Worm (Caenorhabditis elegans) whole organism, L4 larva: ENCODE data around the gene xpf-1.

ENCODE experiments used
- F44E2.7 ChIP-seq: fragments of 200-800 bp; sonication (Bioruptor generic); IDR thresholded peaks from 2 replicates; pipeline ENCODE4 v2.1.2; 2022; ENCODE audit warnings: missing genetic modification characterization, missing compliant biosample characterization
- F49E8.2 ChIP-seq: sonication (generic microtip); optimal IDR thresholded peaks from 2 replicates; lab custom pipeline; 2016; ENCODE audit warnings: missing compliant biosample characterization, mild to moderate bottlenecking, missing genetic modification characterization, borderline replicate concordance
- T20F7.1 ChIP-seq: fragments of 200-800 bp; sonication (Bioruptor generic); optimal IDR thresholded peaks from 2 replicates; lab custom pipeline; 2018; ENCODE audit warnings: mild to moderate bottlenecking, missing genetic modification characterization, missing compliant biosample characterization
- Y105C5A.15 ChIP-seq: fragments of 200-800 bp; sonication (Bioruptor generic); IDR thresholded peaks from 2 replicates; pipeline ENCODE4 v1.3.6; 2022; ENCODE audit warnings: missing genetic modification characterization, missing compliant biosample characterization
- ZK546.5 ChIP-seq, 2 experiments: sonication (generic microtip); optimal IDR thresholded peaks; 2 replicates each; lab custom pipeline; 2017; ENCODE audit warnings: missing biosample characterization in 2 of 2, missing genetic modification characterization in 2 of 2
- ceh-62 ChIP-seq: sonication (generic microtip); optimal IDR thresholded peaks from 2 replicates; lab custom pipeline; 2017; ENCODE audit warnings: missing biosample characterization, missing genetic modification characterization
- ceh-82 ChIP-seq: sonication (generic microtip); optimal IDR thresholded peaks from 2 replicates; lab custom pipeline; 2017; ENCODE audit warnings: missing biosample characterization, missing genetic modification characterization
- ces-1 ChIP-seq: fragments of 150-350 bp; sonication (generic microtip); optimal IDR thresholded peaks from 4 replicates; lab custom pipeline; 2014; ENCODE audit warnings: missing biosample characterization, missing genetic modification reagents, missing genetic modification characterization
- cey-2 ChIP-seq: sonication (generic microtip); optimal IDR thresholded peaks from 3 replicates; lab custom pipeline; 2017; ENCODE audit warnings: missing genetic modification characterization, mild to moderate bottlenecking, missing compliant biosample characterization, antibody characterized with exemption, borderline replicate concordance; ENCODE audit not compliant: insufficient read depth
- daf-8 ChIP-seq: fragments of 200-800 bp; sonication (Bioruptor generic); IDR thresholded peaks from 2 replicates; pipeline ENCODE4 v1.3.6; 2022; ENCODE audit warnings: missing genetic modification characterization, missing compliant biosample characterization
- dmd-6 ChIP-seq: fragments of 200-800 bp; sonication (Bioruptor generic); IDR thresholded peaks from 2 replicates; pipeline ENCODE4 v1.3.6; 2022; ENCODE audit warnings: missing genetic modification reagents, missing genetic modification characterization, missing compliant biosample characterization
- dmd-8 ChIP-seq: fragments of 200-800 bp; sonication (Bioruptor generic); IDR thresholded peaks from 2 replicates; pipeline ENCODE4 v1.3.6; 2022; ENCODE audit warnings: missing genetic modification characterization, missing compliant biosample characterization
- dve-1 ChIP-seq: sonication (generic microtip); optimal IDR thresholded peaks from 2 replicates; lab custom pipeline; 2017; ENCODE audit warnings: antibody characterized with exemption, mild to moderate bottlenecking, missing genetic modification characterization, missing compliant biosample characterization; ENCODE audit not compliant: insufficient read depth
- egl-43 ChIP-seq: fragments of 200-800 bp; sonication (Bioruptor generic); IDR thresholded peaks from 2 replicates; pipeline ENCODE4 v1.3.6; 2022; ENCODE audit warnings: missing genetic modification reagents, missing genetic modification characterization, missing compliant biosample characterization
- fkh-10 ChIP-seq: fragments of 150-350 bp; optimal IDR thresholded peaks from 2 replicates; lab custom pipeline; 2014; ENCODE audit warnings: missing biosample characterization, missing genetic modification reagents, missing genetic modification characterization
- fos-1 ChIP-seq: fragments of 150-350 bp; optimal IDR thresholded peaks from 2 replicates; lab custom pipeline; 2014; ENCODE audit warnings: missing biosample characterization, missing genetic modification characterization
- hif-1 ChIP-seq, 2 experiments: sonication (generic microtip); optimal IDR thresholded peaks; 2 replicates each; lab custom pipeline; 2016 to 2017; ENCODE audit warnings: missing compliant biosample characterization in 2 of 2, missing genetic modification characterization in 2 of 2, missing genetic modification reagents in 2 of 2, missing genotype in 2 of 2, mild to moderate bottlenecking in 1 of 2
- hmg-1.1 ChIP-seq: fragments of 200-800 bp; sonication (Bioruptor generic); IDR thresholded peaks from 2 replicates; pipeline ENCODE4 v1.3.6; 2022; ENCODE audit warnings: missing genetic modification reagents, missing genetic modification characterization, missing compliant biosample characterization
- lin-13 ChIP-seq: fragments of 150-350 bp; optimal IDR thresholded peaks from 2 replicates; lab custom pipeline; 2014; ENCODE audit warnings: missing biosample characterization, missing genetic modification reagents, missing genetic modification characterization
- lin-15B ChIP-seq: fragments of 150-350 bp; sonication (generic microtip); optimal IDR thresholded peaks from 3 replicates; lab custom pipeline; 2014; ENCODE audit warnings: missing biosample characterization, missing genetic modification characterization
- lin-38 ChIP-seq: fragments of 200-800 bp; sonication (Bioruptor generic); IDR thresholded peaks from 2 replicates; pipeline ENCODE4 v1.3.6; 2022; ENCODE audit warnings: missing genetic modification reagents, missing genetic modification characterization, missing compliant biosample characterization
- lsy-2 ChIP-seq, 2 experiments: fragments of 150-350 bp in 1 of 2; sonication (generic microtip) in 1 of 2; optimal IDR thresholded peaks; 2 replicates each; lab custom pipeline; 2014 to 2017; ENCODE audit warnings: missing biosample characterization in 2 of 2, missing genetic modification characterization in 2 of 2
- madf-9 ChIP-seq: fragments of 200-800 bp; sonication (Bioruptor generic); conservative IDR thresholded peaks from 2 replicates; pipeline ENCODE4 v1.3.6; 2022; ENCODE audit warnings: missing genetic modification reagents, missing genetic modification characterization, missing compliant biosample characterization
- mdt-29 ChIP-seq: fragments of 200-800 bp; sonication (Bioruptor generic); IDR thresholded peaks from 2 replicates; pipeline ENCODE4 v1.3.6; 2022; ENCODE audit warnings: missing genetic modification reagents, missing genetic modification characterization, missing compliant biosample characterization
- mep-1 ChIP-seq: fragments of 150-350 bp; sonication (generic microtip); optimal IDR thresholded peaks from 3 replicates; lab custom pipeline; 2014; ENCODE audit warnings: missing biosample characterization, missing genetic modification characterization
- mes-2 ChIP-seq: sonication (generic microtip); optimal IDR thresholded peaks from 2 replicates; lab custom pipeline; 2016; ENCODE audit warnings: missing genotype, mild to moderate bottlenecking, missing genetic modification characterization, missing compliant biosample characterization; ENCODE audit not compliant: poor library complexity, severe bottlenecking
- mxl-3 ChIP-seq: fragments of 200-800 bp; sonication (Bioruptor generic); optimal IDR thresholded peaks from 2 replicates; lab custom pipeline; 2018; ENCODE audit warnings: mild to moderate bottlenecking, missing genetic modification characterization, missing compliant biosample characterization
- nhr-102 ChIP-seq: sonication (generic microtip); optimal IDR thresholded peaks from 2 replicates; lab custom pipeline; 2016; ENCODE audit warnings: mild to moderate bottlenecking, missing genetic modification characterization, moderate library complexity, missing compliant biosample characterization
- nhr-25 ChIP-seq: sonication (generic microtip); optimal IDR thresholded peaks from 2 replicates; lab custom pipeline; 2017; ENCODE audit warnings: missing genetic modification characterization, mild to moderate bottlenecking, missing compliant biosample characterization, antibody characterized with exemption, moderate library complexity, borderline replicate concordance; ENCODE audit not compliant: insufficient read depth
- nhr-42 ChIP-seq: fragments of 200-800 bp; sonication (Bioruptor generic); IDR thresholded peaks from 2 replicates; pipeline ENCODE4 v1.3.6; 2022; ENCODE audit warnings: missing genetic modification characterization, missing compliant biosample characterization
- nhr-76 ChIP-seq: fragments of 150-350 bp; optimal IDR thresholded peaks from 2 replicates; lab custom pipeline; 2014; ENCODE audit warnings: missing biosample characterization, missing genetic modification characterization
- pha-4 ChIP-seq, 2 experiments: fragments of 150-350 bp in 1 of 2; fragments of 200-800 bp in 1 of 2; sonication (Bioruptor generic) in 1 of 2; IDR thresholded peaks in 1 of 2; optimal IDR thresholded peaks in 1 of 2; 2 replicates each; pipeline versions ENCODE4 v1.3.6 to Lab custom; 2014 to 2022; ENCODE audit warnings: missing genetic modification characterization in 2 of 2, missing genetic modification reagents in 2 of 2, missing biosample characterization in 1 of 2, missing compliant biosample characterization in 1 of 2
- rbr-2 ChIP-seq: sonication (generic microtip); optimal IDR thresholded peaks from 2 replicates; lab custom pipeline; 2016; ENCODE audit warnings: missing genotype, missing genetic modification characterization, missing compliant biosample characterization
- snpc-1.2 ChIP-seq: fragments of 200-800 bp; sonication (Bioruptor generic); IDR thresholded peaks from 2 replicates; pipeline ENCODE4 v1.3.6; 2022; ENCODE audit warnings: missing genetic modification reagents, missing genetic modification characterization, missing compliant biosample characterization
- unc-130 ChIP-seq: sonication (generic microtip); optimal IDR thresholded peaks from 2 replicates; lab custom pipeline; 2016; ENCODE audit warnings: missing genetic modification reagents, missing genetic modification characterization, missing compliant biosample characterization
- unc-62 ChIP-seq, 3 experiments: fragments of 150-350 bp in 1 of 3; sonication (generic microtip); optimal IDR thresholded peaks in 2 of 3; peaks in 1 of 3; 1 replicate in 1 of 3; 2 replicates in 2 of 3; lab custom pipeline; 2014 to 2017; ENCODE audit warnings: missing biosample characterization in 3 of 3, missing genetic modification characterization in 3 of 3, missing genetic modification reagents in 3 of 3, missing genotype in 1 of 3
- vab-7 ChIP-seq: fragments of 200-800 bp; sonication (Bioruptor generic); IDR thresholded peaks from 2 replicates; pipeline ENCODE4 v1.3.6; 2022; ENCODE audit warnings: missing genetic modification reagents, missing genetic modification characterization, missing compliant biosample characterization
- zfp-3 ChIP-seq: fragments of 200-800 bp; sonication (Bioruptor generic); conservative IDR thresholded peaks from 2 replicates; pipeline ENCODE4 v1.3.6; 2022; ENCODE audit warnings: missing genetic modification reagents, missing genetic modification characterization, missing compliant biosample characterization

xpf-1 gene

DNA sequence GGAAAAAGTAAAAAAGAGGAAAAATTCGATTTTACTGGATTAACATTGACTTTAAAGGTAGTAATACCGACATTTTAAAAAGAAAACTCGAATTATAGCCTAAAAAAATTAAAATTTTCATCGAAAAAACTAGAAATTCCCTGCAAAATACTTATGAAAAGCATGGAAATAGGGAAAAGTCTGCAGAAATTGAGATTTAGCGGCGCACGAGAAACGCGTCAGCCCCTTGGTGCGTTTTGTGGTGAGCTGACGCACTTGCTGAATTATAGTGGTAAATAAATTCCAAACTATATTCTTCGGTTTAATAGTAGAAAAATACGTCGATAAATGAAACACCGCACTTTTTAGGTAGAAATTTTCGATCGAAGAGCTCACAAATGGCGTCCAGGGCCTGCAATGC, 1.5 kb upstream of the xpf-1 start (continued):
- TF ChIP-seq mes-2 (tag; lab: Kevin White, UChicago) (peak; percentile 38), cey-2 (tag; lab: Kevin White, UChicago) (no peak), fkh-10 (GFP tag; lab: Kevin White, UChicago) (no peak), ceh-62 (tag; lab: Kevin White, UChicago) (no peak), Y105C5A.15 (GFP tag; lab: Robert Waterston, UW) (no peak), nhr-102 (tag; lab: Kevin White, UChicago) (no peak), dmd-8 (GFP tag; lab: Robert Waterston, UW) (no peak), T20F7.1 (no peak), mep-1 (tag; lab: Kevin White, UChicago) (peak; percentile 50), fos-1 (tag; lab: Kevin White, UChicago) (no peak), dve-1 (peak; percentile 43), ces-1 (GFP tag; lab: Kevin White, UChicago) (no peak)

DNA sequence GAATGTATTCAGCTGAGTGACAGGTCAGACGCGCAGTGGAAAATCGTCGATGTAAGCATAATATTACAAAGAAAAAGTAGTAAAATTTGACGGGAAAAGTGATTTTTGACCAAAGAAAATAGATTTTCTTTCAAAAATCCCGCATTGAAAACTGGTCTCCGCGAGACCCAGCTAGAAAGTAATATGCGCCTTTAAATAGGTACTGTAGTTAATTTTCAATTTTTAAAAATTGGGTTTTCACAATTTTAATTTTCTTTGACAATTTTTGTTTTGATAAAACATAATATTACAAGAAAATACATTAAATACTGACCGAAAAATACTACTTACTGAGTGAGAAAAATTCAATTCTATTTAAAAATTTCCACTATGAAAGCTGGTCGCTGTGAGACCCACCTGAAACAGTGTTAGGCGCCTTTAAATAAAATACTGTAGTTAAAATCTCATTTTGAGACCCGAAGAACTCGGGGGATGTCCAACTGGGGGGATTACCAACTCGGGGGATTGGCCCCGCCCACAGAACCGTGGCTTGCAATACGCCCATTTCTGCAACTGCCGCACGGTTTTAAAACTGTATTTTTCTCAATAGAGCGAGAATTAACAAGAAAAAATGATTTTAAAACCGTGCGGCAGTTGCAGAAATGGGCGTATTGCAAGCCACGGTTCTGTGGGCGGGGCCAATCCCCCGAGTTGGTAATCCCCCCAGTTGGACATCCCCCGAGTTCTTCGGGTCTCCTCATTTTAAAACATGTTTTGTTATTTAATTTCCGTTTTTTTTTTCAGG, 618 bp upstream of the xpf-1 start, which contains the start of gene tars-1:
Gene tars-1 (minus strand): TSS at position 497 of the 784 bp plus-strand sequence.
- TF ChIP-seq lin-38 (GFP tag; lab: Robert Waterston, UW) (peak; percentile 68), unc-130 (GFP tag; lab: Kevin White, UChicago) (peak; percentile 14), hmg-1.1 (GFP tag; lab: Robert Waterston, UW) (peak; percentile 9; the same call in 1 of the 2 replicates), dve-1 (peak; percentile 15), zfp-3 (GFP tag; lab: Robert Waterston, UW) (0 out of 2 replicates have a peak, but pooled peaks have one; percentile 32), nhr-42 (GFP tag; lab: Robert Waterston, UW) (0 out of 2 replicates have a peak, but pooled peaks have one; percentile 22), F49E8.2 (tag; lab: Kevin White, UChicago) (peak; percentile 18)
- TF ChIP-seq, all 104 proteins: peak for 7; not testable (repeated sequence) for 97

DNA sequence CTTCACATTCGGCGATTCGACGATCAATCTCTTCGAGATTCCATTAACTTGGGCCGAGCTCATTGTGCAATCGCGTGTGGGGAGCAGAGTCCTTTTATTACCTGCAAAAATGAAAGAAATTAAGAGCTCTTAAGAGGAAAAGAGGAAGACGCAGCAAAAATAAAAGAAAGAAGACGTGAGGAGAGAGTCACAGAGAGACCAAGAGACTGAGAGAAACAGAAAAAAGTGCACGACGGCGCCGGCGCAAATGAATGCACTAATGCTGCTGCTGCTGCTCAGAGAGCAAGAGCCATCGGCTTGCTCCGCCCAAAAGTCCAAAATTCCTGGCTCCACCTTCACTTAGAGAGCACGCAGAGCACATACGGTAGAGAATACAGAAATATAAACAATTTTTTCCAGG, 4.2 kb downstream of the xpf-1 start, which contains the start of gene inos-1:
Gene inos-1 (minus strand): TSS at position 101 of the 400 bp plus-strand sequence.
- TF ChIP-seq ceh-82 (tag; lab: Kevin White, UChicago), result no peak
- TF ChIP-seq snpc-1.2 (GFP tag; lab: Robert Waterston, UW), result no peak
- TF ChIP-seq ces-1 (GFP tag; lab: Kevin White, UChicago), result no peak

DNA sequence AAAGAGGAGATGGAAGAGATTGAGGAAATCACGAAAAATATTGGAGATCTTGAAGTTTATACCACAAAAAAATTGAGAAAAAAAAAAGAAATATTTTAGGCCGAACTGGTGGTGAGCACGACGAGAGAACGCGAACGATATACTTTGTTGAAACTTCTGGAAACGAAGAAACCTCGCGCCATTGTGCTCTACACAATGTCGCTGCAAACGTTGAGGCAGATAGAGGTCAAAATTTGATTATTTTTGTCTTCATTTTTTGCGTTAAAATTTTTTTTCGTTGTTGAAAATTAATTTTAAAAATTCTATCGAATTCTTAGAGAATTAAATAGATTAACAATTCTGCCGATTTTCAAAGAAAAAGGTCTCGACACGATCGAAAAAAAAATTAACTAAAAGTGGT, 4.7 kb downstream of the xpf-1 start:
- TF ChIP-seq egl-43 (GFP tag; lab: Robert Waterston, UW) (no peak), rbr-2 (tag; lab: Kevin White, UChicago) (no peak), dmd-6 (no peak), vab-7 (GFP tag; lab: Robert Waterston, UW) (no peak), Y105C5A.15 (GFP tag; lab: Robert Waterston, UW) (no peak), fos-1 (tag; lab: Kevin White, UChicago) (no peak), nhr-76 (tag; lab: Kevin White, UChicago) (no peak)

DNA sequence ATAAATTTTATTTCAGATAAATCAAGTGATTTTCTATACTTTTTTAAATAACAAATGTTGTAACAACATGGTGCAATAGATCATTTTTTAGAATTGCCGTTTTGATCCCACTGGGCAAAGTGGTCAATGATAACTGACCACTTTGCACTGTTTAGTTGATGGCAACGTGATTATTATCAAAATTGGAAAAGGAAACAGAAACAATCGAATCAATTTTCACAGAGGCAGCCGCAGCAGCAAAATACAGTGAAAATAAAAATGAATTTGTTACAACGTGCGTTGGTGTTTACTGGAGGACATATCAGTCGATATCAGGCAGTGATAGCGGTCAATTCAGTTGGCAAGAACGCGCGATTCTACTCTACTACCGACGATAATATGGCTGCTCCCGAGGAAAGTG, 9.8 kb downstream of the xpf-1 start, which contains the start of gene VF13D12L.3:
Gene VF13D12L.3 (plus strand): TSS at position 223 of the 400 bp plus-strand sequence.
- TF ChIP-seq unc-130 (GFP tag; lab: Kevin White, UChicago) (no peak), fos-1 (tag; lab: Kevin White, UChicago) (no peak), daf-8 (GFP tag; lab: Robert Waterston, UW) (no peak), nhr-25 (tag; lab: Kevin White, UChicago) (no peak), lin-13 (GFP tag; lab: Kevin White, UChicago) (no peak), lin-15B (tag; lab: Kevin White, UChicago) (no peak), mep-1 (tag; lab: Kevin White, UChicago) (no peak), unc-62 (GFP tag; optimal IDR thresholded peaks at IDR 0.05 in 1 of 2; lab: Kevin White, UChicago) (peak in 1 of 2 experiments; percentile 67), unc-62 (tag; optimal IDR thresholded peaks at IDR 0.05; lab: Kevin White, UChicago) (no peak), ZK546.5 (tag; optimal IDR thresholded peaks at IDR 0.05; lab: Kevin White, UChicago) (no peak), pha-4 (GFP tag; IDR thresholded peaks at IDR 0.05; lab: Robert Waterston, UW) (no peak), pha-4 (tag; optimal IDR thresholded peaks at IDR 0.05; lab: Kevin White, UChicago) (no peak), lsy-2 (tag; optimal IDR thresholded peaks at IDR 0.05; lab: Kevin White, UChicago) (no peak), mdt-29 (GFP tag; lab: Robert Waterston, UW) (no peak), madf-9 (no peak), F44E2.7 (no peak), hif-1 (tag; optimal IDR thresholded peaks at IDR 0.05; lab: Kevin White, UChicago) (peak in 1 of 2 experiments; percentile 86), mxl-3 (peak; percentile 84), mes-2 (tag; lab: Kevin White, UChicago) (no peak)
